Worm (Caenorhabditis elegans) whole organism, young adult: ENCODE measurements around the gene F35E8.10.

ENCODE experiments used
- F10E7.11 ChIP-seq: sonication (generic microtip); optimal IDR thresholded peaks from 2 replicates; lab custom pipeline; 2017; ENCODE audit warnings: mild to moderate bottlenecking, missing genetic modification characterization, moderate library complexity, missing compliant biosample characterization
- F39B2.1 ChIP-seq: fragments of 200-800 bp; sonication (Bioruptor generic); IDR thresholded peaks from 2 replicates; pipeline ENCODE4 v1.3.6; 2022; ENCODE audit warnings: missing genetic modification reagents, missing genetic modification characterization, missing compliant biosample characterization
- F57C9.4 ChIP-seq: sonication (generic microtip); optimal IDR thresholded peaks from 2 replicates; lab custom pipeline; 2017; ENCODE audit warnings: mild to moderate bottlenecking, missing genetic modification characterization, missing compliant biosample characterization
- K11D2.4 ChIP-seq: fragments of 200-800 bp; sonication (Bioruptor generic); IDR thresholded peaks from 2 replicates; pipeline ENCODE4 v1.3.6; 2022; ENCODE audit warnings: missing genetic modification reagents, missing genetic modification characterization, missing compliant biosample characterization
- T07F8.4 ChIP-seq: sonication (generic microtip); optimal IDR thresholded peaks from 2 replicates; lab custom pipeline; 2016; ENCODE audit warnings: mild to moderate bottlenecking, missing genetic modification characterization, moderate library complexity, missing compliant biosample characterization
- T26A5.8 ChIP-seq: sonication (generic microtip); optimal IDR thresholded peaks from 2 replicates; lab custom pipeline; 2016; ENCODE audit warnings: missing genetic modification characterization, missing compliant biosample characterization
- Y53F4B.3 ChIP-seq: fragments of 200-800 bp; sonication (Bioruptor generic); IDR thresholded peaks from 2 replicates; pipeline ENCODE4 v1.3.6; 2022; ENCODE audit warnings: missing genetic modification reagents, missing genetic modification characterization, missing compliant biosample characterization
- aptf-3 ChIP-seq: fragments of 200-800 bp; sonication (Bioruptor generic); IDR thresholded peaks from 2 replicates; pipeline ENCODE4 v1.3.6; 2022; ENCODE audit warnings: missing genetic modification characterization, missing compliant biosample characterization
- attf-3 ChIP-seq: fragments of 200-800 bp; sonication (Bioruptor generic); conservative IDR thresholded peaks from 2 replicates; pipeline ENCODE4 v1.3.6; 2022; ENCODE audit warnings: missing genetic modification reagents, missing genetic modification characterization, missing compliant biosample characterization
- bed-2 ChIP-seq: fragments of 200-800 bp; sonication (Bioruptor generic); IDR thresholded peaks from 2 replicates; pipeline ENCODE4 v1.3.6; 2022; ENCODE audit warnings: missing genetic modification reagents, missing genetic modification characterization, missing compliant biosample characterization
- ccch-3 ChIP-seq: fragments of 200-800 bp; sonication (Bioruptor generic); optimal IDR thresholded peaks from 2 replicates; lab custom pipeline; 2018; ENCODE audit warnings: mild to moderate bottlenecking, missing genetic modification characterization, missing compliant biosample characterization
- cebp-2 ChIP-seq: fragments of 200-800 bp; sonication (Bioruptor generic); IDR thresholded peaks from 2 replicates; pipeline ENCODE4 v1.3.6; 2022; ENCODE audit warnings: missing genetic modification characterization, missing compliant biosample characterization
- ceh-27 ChIP-seq: fragments of 200-800 bp; sonication (Bioruptor generic); optimal IDR thresholded peaks from 2 replicates; lab custom pipeline; 2018; ENCODE audit warnings: mild to moderate bottlenecking, missing genetic modification characterization, moderate library complexity, missing compliant biosample characterization
- ceh-40 ChIP-seq: fragments of 200-800 bp; sonication (Bioruptor generic); IDR thresholded peaks from 2 replicates; pipeline ENCODE4 v1.3.6; 2022; ENCODE audit warnings: missing genetic modification characterization, missing compliant biosample characterization
- ceh-58 ChIP-seq: fragments of 200-800 bp; sonication (Bioruptor generic); IDR thresholded peaks from 2 replicates; pipeline ENCODE4 v1.3.6; 2022; ENCODE audit warnings: missing genetic modification characterization, missing compliant biosample characterization
- ceh-79 ChIP-seq: sonication (generic microtip); optimal IDR thresholded peaks from 2 replicates; lab custom pipeline; 2017; ENCODE audit warnings: mild to moderate bottlenecking, missing genetic modification characterization, missing compliant biosample characterization
- ceh-91 ChIP-seq: fragments of 200-800 bp; sonication (Bioruptor generic); IDR thresholded peaks from 2 replicates; pipeline ENCODE4 v1.3.6; 2022; ENCODE audit warnings: missing genetic modification reagents, missing genetic modification characterization, missing compliant biosample characterization
- die-1 ChIP-seq: sonication (generic microtip); optimal IDR thresholded peaks from 2 replicates; lab custom pipeline; 2016; ENCODE audit warnings: missing genotype, mild to moderate bottlenecking, missing genetic modification characterization, missing compliant biosample characterization
- egl-44 ChIP-seq: fragments of 200-800 bp; sonication (Bioruptor generic); IDR thresholded peaks from 2 replicates; pipeline ENCODE4 v1.3.6; 2022; ENCODE audit warnings: missing genetic modification reagents, missing genetic modification characterization, missing compliant biosample characterization
- gei-17 ChIP-seq: fragments of 200-800 bp; sonication (Bioruptor generic); optimal IDR thresholded peaks from 2 replicates; lab custom pipeline; 2018; ENCODE audit warnings: mild to moderate bottlenecking, missing genetic modification characterization, missing compliant biosample characterization
- hlh-12 ChIP-seq: sonication (generic microtip); optimal IDR thresholded peaks from 2 replicates; lab custom pipeline; 2016; ENCODE audit warnings: missing genetic modification characterization, missing compliant biosample characterization
- lin-26 ChIP-seq: fragments of 200-800 bp; sonication (Bioruptor generic); IDR thresholded peaks from 2 replicates; pipeline ENCODE4 v1.3.6; 2022; ENCODE audit warnings: missing genetic modification reagents, missing genetic modification characterization, missing compliant biosample characterization
- lin-54 ChIP-seq: fragments of 200-800 bp; sonication (Bioruptor generic); optimal IDR thresholded peaks from 2 replicates; lab custom pipeline; 2018; ENCODE audit warnings: mild to moderate bottlenecking, missing genetic modification characterization, missing compliant biosample characterization
- lsl-1 ChIP-seq: fragments of 200-800 bp; sonication (Bioruptor generic); optimal IDR thresholded peaks from 2 replicates; lab custom pipeline; 2018; ENCODE audit warnings: mild to moderate bottlenecking, missing genetic modification characterization, moderate library complexity, missing compliant biosample characterization
- madf-10 ChIP-seq: sonication (generic microtip); optimal IDR thresholded peaks from 2 replicates; lab custom pipeline; 2016; ENCODE audit warnings: mild to moderate bottlenecking, missing genetic modification characterization, missing compliant biosample characterization
- madf-6 ChIP-seq: fragments of 200-800 bp; sonication (Bioruptor generic); IDR thresholded peaks from 2 replicates; pipeline ENCODE4 v1.3.6; 2022; ENCODE audit warnings: missing genetic modification reagents, missing genetic modification characterization, missing compliant biosample characterization
- mcd-1 ChIP-seq: fragments of 200-800 bp; sonication (Bioruptor generic); IDR thresholded peaks from 2 replicates; pipeline ENCODE4 v1.3.6; 2022; ENCODE audit warnings: missing genetic modification reagents, missing genetic modification characterization, missing compliant biosample characterization
- nfya-2 ChIP-seq: fragments of 200-800 bp; sonication (Bioruptor generic); IDR thresholded peaks from 2 replicates; pipeline ENCODE4 v1.3.6; 2022; ENCODE audit warnings: missing genetic modification reagents, missing genetic modification characterization, missing compliant biosample characterization
- nhr-80 ChIP-seq: sonication (generic microtip); optimal IDR thresholded peaks from 2 replicates; lab custom pipeline; 2016; ENCODE audit warnings: missing genetic modification characterization, missing compliant biosample characterization
- nhr-90 ChIP-seq: sonication (generic microtip); optimal IDR thresholded peaks from 2 replicates; lab custom pipeline; 2016; ENCODE audit warnings: missing genotype, mild to moderate bottlenecking, missing genetic modification characterization, missing compliant biosample characterization
- pbrm-1 ChIP-seq: fragments of 200-800 bp; sonication (Bioruptor generic); IDR thresholded peaks from 2 replicates; pipeline ENCODE4 v1.3.6; 2022; ENCODE audit warnings: missing genetic modification reagents, missing genetic modification characterization, missing compliant biosample characterization
- repo-1 ChIP-seq: sonication (generic microtip); optimal IDR thresholded peaks from 2 replicates; lab custom pipeline; 2017; ENCODE audit warnings: mild to moderate bottlenecking, missing genetic modification characterization, missing compliant biosample characterization
- snpc-1.3 ChIP-seq: sonication (generic microtip); optimal IDR thresholded peaks from 2 replicates; lab custom pipeline; 2017; ENCODE audit warnings: missing genetic modification characterization, mild to moderate bottlenecking, missing compliant biosample characterization, antibody characterized with exemption, moderate library complexity, missing genotype, missing genetic modification reagents; ENCODE audit not compliant: insufficient read depth
- unc-130 ChIP-seq: sonication (generic microtip); optimal IDR thresholded peaks from 2 replicates; lab custom pipeline; 2016; ENCODE audit warnings: missing genetic modification reagents, missing genetic modification characterization, missing compliant biosample characterization
- xnd-1 ChIP-seq: sonication (generic microtip); optimal IDR thresholded peaks from 2 replicates; lab custom pipeline; 2016; ENCODE audit warnings: missing genotype, missing genetic modification reagents, missing genetic modification characterization, missing compliant biosample characterization
- ztf-25 ChIP-seq: fragments of 200-800 bp; sonication (Bioruptor generic); IDR thresholded peaks from 2 replicates; pipeline ENCODE4 v1.3.6; 2022; ENCODE audit warnings: missing genetic modification reagents, missing genetic modification characterization, missing compliant biosample characterization

The F35E8.10 gene

ce11 chrV:15955497-15955896 lies 35.3 kb upstream of the F35E8.10 start, which contains the start of gene srh-186:
Gene srh-186 (plus strand): TSS chrV:15955797.
- TF ChIP-seq T26A5.8 (tag; lab: Kevin White, UChicago) (no peak), lin-54 (GFP tag; lab: Kevin White, UChicago) (no peak), unc-130 (GFP tag; lab: Kevin White, UChicago) (no peak), aptf-3 (no peak), K11D2.4 (GFP tag; lab: Robert Waterston, UW) (no peak), T07F8.4 (tag; lab: Kevin White, UChicago) (no peak), madf-6 (GFP tag; lab: Robert Waterston, UW) (no peak), F39B2.1 (GFP tag; lab: Robert Waterston, UW) (no peak), Y53F4B.3 (GFP tag; lab: Robert Waterston, UW) (no peak), cebp-2 (GFP tag; lab: Robert Waterston, UW) (no peak), pbrm-1 (GFP tag; lab: Robert Waterston, UW) (no peak), ceh-40 (GFP tag; lab: Robert Waterston, UW) (no peak), mcd-1 (no peak), die-1 (tag; lab: Kevin White, UChicago) (no peak), F10E7.11 (tag; lab: Kevin White, UChicago) (no peak)

- TF ChIP-seq ceh-91 (GFP tag; lab: Robert Waterston, UW) (no peak), lin-26 (GFP tag; lab: Robert Waterston, UW) (no peak), ztf-25 (no peak), gei-17 (GFP tag; lab: Kevin White, UChicago) (no peak)
Observed at ce11 chrV:15954932-15955331, 34.8 kb upstream of the F35E8.10 start, which contains the start of gene srw-57. Gene srw-57 (minus strand): TSS chrV:15955032.

- TF ChIP-seq ceh-27 (no peak), ceh-91 (GFP tag; lab: Robert Waterston, UW) (no peak), attf-3 (GFP tag; lab: Robert Waterston, UW) (no peak), bed-2 (no peak), repo-1 (tag; lab: Kevin White, UChicago) (no peak), ceh-40 (GFP tag; lab: Robert Waterston, UW) (no peak), hlh-12 (tag; lab: Kevin White, UChicago) (no peak), die-1 (tag; lab: Kevin White, UChicago) (no peak), nfya-2 (GFP tag; lab: Robert Waterston, UW) (no peak), madf-10 (tag; lab: Kevin White, UChicago) (no peak), ceh-79 (tag; lab: Kevin White, UChicago) (no peak), K11D2.4 (GFP tag; lab: Robert Waterston, UW) (no peak), lsl-1 (GFP tag; lab: Kevin White, UChicago) (no peak), ccch-3 (no peak), mcd-1 (no peak), egl-44 (GFP tag; lab: Robert Waterston, UW) (no peak), T26A5.8 (tag; lab: Kevin White, UChicago) (no peak), snpc-1.3 (no peak)
Observed at ce11 chrV:15952762-15953161, 32.6 kb upstream of the F35E8.10 start, which contains the start of gene srw-56. Gene srw-56 (minus strand): TSS chrV:15952862.

- TF ChIP-seq nhr-80 (tag; lab: Kevin White, UChicago) (no peak), F57C9.4 (tag; lab: Kevin White, UChicago) (no peak), xnd-1 (tag; lab: Kevin White, UChicago) (no peak), die-1 (tag; lab: Kevin White, UChicago) (no peak), T07F8.4 (tag; lab: Kevin White, UChicago) (no peak), nhr-90 (no peak), ceh-58 (GFP tag; lab: Robert Waterston, UW) (no peak)
Observed at ce11 chrV:15950903-15951302, 30.7 kb upstream of the F35E8.10 start, which contains the start of gene srw-59. Gene srw-59 (minus strand): TSS chrV:15951003.
